Worm (Caenorhabditis elegans) whole organism, mixed stage, embryonic: ENCODE measurements around the gene hars-1.

Experiments
- M03D4.4 ChIP-seq: sonication (generic microtip); optimal IDR thresholded peaks from 2 replicates; lab custom pipeline; 2017; ENCODE audit warnings: mild to moderate bottlenecking, missing genetic modification characterization, missing compliant biosample characterization
- bed-3 ChIP-seq: fragments of 200-800 bp; sonication (Bioruptor generic); optimal IDR thresholded peaks from 3 replicates; lab custom pipeline; 2018; ENCODE audit warnings: mild to moderate bottlenecking, missing genetic modification characterization, moderate library complexity, missing compliant biosample characterization
- ceh-39 ChIP-seq: fragments of 150-350 bp; optimal IDR thresholded peaks from 2 replicates; lab custom pipeline; 2014; ENCODE audit warnings: missing biosample characterization, missing genetic modification characterization
- ceh-43 ChIP-seq: fragments of 200-800 bp; sonication (Bioruptor generic); optimal IDR thresholded peaks from 2 replicates; lab custom pipeline; 2018; ENCODE audit warnings: mild to moderate bottlenecking, missing genetic modification characterization, moderate library complexity, missing compliant biosample characterization
- ceh-83 ChIP-seq: fragments of 200-800 bp; sonication (Bioruptor generic); optimal IDR thresholded peaks from 2 replicates; lab custom pipeline; 2018; ENCODE audit warnings: mild to moderate bottlenecking, missing genetic modification characterization, missing compliant biosample characterization
- ces-1 ChIP-seq: fragments of 150-350 bp; optimal IDR thresholded peaks from 2 replicates; lab custom pipeline; 2014; ENCODE audit warnings: missing biosample characterization, missing genetic modification reagents, missing genetic modification characterization
- cnd-1 ChIP-seq: fragments of 200-800 bp; sonication (Bioruptor generic); optimal IDR thresholded peaks from 2 replicates; lab custom pipeline; 2018; ENCODE audit warnings: mild to moderate bottlenecking, missing genetic modification characterization, missing compliant biosample characterization
- drap-1 ChIP-seq: fragments of 200-800 bp; sonication (Bioruptor generic); optimal IDR thresholded peaks from 3 replicates; lab custom pipeline; 2018; ENCODE audit warnings: mild to moderate bottlenecking, missing genetic modification characterization, missing compliant biosample characterization
- elt-1 ChIP-seq: sonication (generic microtip); optimal IDR thresholded peaks from 2 replicates; lab custom pipeline; 2017; ENCODE audit warnings: missing genetic modification characterization, mild to moderate bottlenecking, missing compliant biosample characterization, antibody characterized with exemption, moderate library complexity, borderline replicate concordance; ENCODE audit not compliant: insufficient read depth
- flh-1 ChIP-seq: fragments of 200-800 bp; sonication (Bioruptor generic); optimal IDR thresholded peaks from 2 replicates; lab custom pipeline; 2018; ENCODE audit warnings: mild to moderate bottlenecking, missing genetic modification characterization, moderate library complexity, missing compliant biosample characterization
- ham-2 ChIP-seq: fragments of 200-800 bp; sonication (Bioruptor generic); optimal IDR thresholded peaks from 2 replicates; lab custom pipeline; 2018; ENCODE audit warnings: mild to moderate bottlenecking, missing genetic modification characterization, missing compliant biosample characterization
- hlh-1 ChIP-seq: fragments of 150-350 bp; optimal IDR thresholded peaks from 2 replicates; lab custom pipeline; 2014; ENCODE audit warnings: missing biosample characterization, missing genetic modification reagents, missing genetic modification characterization
- lin-13 ChIP-seq: fragments of 150-350 bp; optimal IDR thresholded peaks from 2 replicates; lab custom pipeline; 2014; ENCODE audit warnings: missing biosample characterization, missing genetic modification characterization
- lin-32 ChIP-seq: fragments of 200-800 bp; sonication (Bioruptor generic); optimal IDR thresholded peaks from 2 replicates; lab custom pipeline; 2018; ENCODE audit warnings: mild to moderate bottlenecking, missing genetic modification characterization, missing compliant biosample characterization
- lsy-2 ChIP-seq: fragments of 150-350 bp; optimal IDR thresholded peaks from 2 replicates; lab custom pipeline; 2014; ENCODE audit warnings: missing biosample characterization, missing genetic modification characterization
- mab-5 ChIP-seq: fragments of 150-350 bp; optimal IDR thresholded peaks from 2 replicates; lab custom pipeline; 2014; ENCODE audit warnings: missing biosample characterization, missing genetic modification characterization
- mep-1 ChIP-seq: fragments of 150-350 bp; optimal IDR thresholded peaks from 2 replicates; lab custom pipeline; 2017; ENCODE audit warnings: missing biosample characterization, missing genetic modification reagents, missing genetic modification characterization, inconsistent platforms
- nhr-12 ChIP-seq: fragments of 150-350 bp; optimal IDR thresholded peaks from 2 replicates; lab custom pipeline; 2014; ENCODE audit warnings: missing biosample characterization, missing genetic modification characterization
- nhr-2 ChIP-seq: fragments of 150-350 bp; optimal IDR thresholded peaks from 2 replicates; lab custom pipeline; 2014; ENCODE audit warnings: missing biosample characterization, missing genetic modification characterization
- nhr-237 ChIP-seq: fragments of 150-350 bp; optimal IDR thresholded peaks from 2 replicates; lab custom pipeline; 2014; ENCODE audit warnings: missing biosample characterization, missing genetic modification characterization
- nhr-28 ChIP-seq: fragments of 150-350 bp; optimal IDR thresholded peaks from 2 replicates; lab custom pipeline; 2014; ENCODE audit warnings: missing biosample characterization, missing genetic modification characterization
- nhr-76 ChIP-seq: sonication (generic microtip); optimal IDR thresholded peaks from 2 replicates; lab custom pipeline; 2017; ENCODE audit warnings: missing biosample characterization, missing genetic modification characterization
- pha-4 ChIP-seq: fragments of 150-350 bp; optimal IDR thresholded peaks from 2 replicates; lab custom pipeline; 2018; ENCODE audit warnings: missing biosample characterization, missing genetic modification reagents, missing genetic modification characterization
- sem-2 ChIP-seq: fragments of 200-800 bp; sonication (Bioruptor generic); optimal IDR thresholded peaks from 2 replicates; lab custom pipeline; 2018; ENCODE audit warnings: mild to moderate bottlenecking, missing genetic modification characterization, missing compliant biosample characterization
- snpc-4 ChIP-seq: fragments of 150-350 bp; optimal IDR thresholded peaks from 2 replicates; lab custom pipeline; 2014; ENCODE audit warnings: missing biosample characterization, missing genetic modification characterization
- sptf-1 ChIP-seq: sonication (generic microtip); optimal IDR thresholded peaks from 2 replicates; lab custom pipeline; 2017; ENCODE audit warnings: mild to moderate bottlenecking, missing genetic modification characterization, moderate library complexity, missing compliant biosample characterization
- tbx-8 ChIP-seq: fragments of 200-800 bp; sonication (Bioruptor generic); optimal IDR thresholded peaks from 2 replicates; lab custom pipeline; 2018; ENCODE audit warnings: mild to moderate bottlenecking, missing genetic modification characterization, moderate library complexity, missing compliant biosample characterization
- unc-120 ChIP-seq: sonication (generic microtip); optimal IDR thresholded peaks from 2 replicates; lab custom pipeline; 2017; ENCODE audit warnings: missing genetic modification characterization, missing compliant biosample characterization; ENCODE audit not compliant: poor library complexity, severe bottlenecking
- unc-39 ChIP-seq: fragments of 150-350 bp; optimal IDR thresholded peaks from 2 replicates; lab custom pipeline; 2014; ENCODE audit warnings: missing biosample characterization, missing genetic modification characterization
- unc-62 ChIP-seq: fragments of 150-350 bp; optimal IDR thresholded peaks from 2 replicates; lab custom pipeline; 2014; ENCODE audit warnings: missing biosample characterization, missing genetic modification reagents, missing genetic modification characterization
- ztf-11 ChIP-seq: fragments of 150-350 bp; optimal IDR thresholded peaks from 2 replicates; lab custom pipeline; 2014; ENCODE audit warnings: missing biosample characterization, missing genetic modification characterization

Gene hars-1

ce11 chrIV:10825383-10825782 is 33.4 kb upstream of the hars-1 start:
- no peak for TF ChIP-seq nhr-76
- TF ChIP-seq snpc-4, result no peak
- TF ChIP-seq mab-5 (tag; lab: Kevin White, UChicago), result no peak
- no peak for TF ChIP-seq sem-2 (GFP tag; lab: Kevin White, UChicago)
- no peak for TF ChIP-seq nhr-12
- no peak for TF ChIP-seq ceh-83 (GFP tag; lab: Kevin White, UChicago)
- no peak for TF ChIP-seq lsy-2 (tag; lab: Kevin White, UChicago)

- no peak for TF ChIP-seq flh-1 (GFP tag; lab: Kevin White, UChicago)
- no peak for TF ChIP-seq nhr-12
- no peak for TF ChIP-seq ceh-83 (GFP tag; lab: Kevin White, UChicago)
- no peak for TF ChIP-seq mep-1 (tag; lab: Kevin White, UChicago)
- TF ChIP-seq ceh-39 (tag; lab: Kevin White, UChicago), result no peak
- TF ChIP-seq tbx-8 (GFP tag; lab: Kevin White, UChicago), result no peak
- no peak for TF ChIP-seq ces-1 (GFP tag; lab: Kevin White, UChicago)
- TF ChIP-seq drap-1, result no peak
- no peak for TF ChIP-seq lin-32 (GFP tag; lab: Kevin White, UChicago)
- TF ChIP-seq bed-3, result no peak
- no peak for TF ChIP-seq unc-62 (GFP tag; lab: Kevin White, UChicago)
- no peak for TF ChIP-seq nhr-76
- no peak for TF ChIP-seq lin-13 (tag; lab: Kevin White, UChicago)
- TF ChIP-seq mab-5 (tag; lab: Kevin White, UChicago), result no peak
Measured at ce11 chrIV:10826029-10826428, 32.7 kb upstream of the hars-1 start.

- no peak for TF ChIP-seq ceh-39 (tag; lab: Kevin White, UChicago)
- no peak for TF ChIP-seq bed-3
- TF ChIP-seq sem-2 (GFP tag; lab: Kevin White, UChicago), result no peak
- no peak for TF ChIP-seq ztf-11 (tag; lab: Kevin White, UChicago)
- TF ChIP-seq, all 35 proteins: peak for 0
Measured at ce11 chrIV:10828049-10828448, 30.7 kb upstream of the hars-1 start, which contains the start of gene npax-3. Gene npax-3, minus strand, starts transcription at chrIV:10828149.

ce11 chrIV:10832148-10832547 is 26.6 kb upstream of the hars-1 start, which contains the start of gene best-15:
Gene best-15, minus strand, starts transcription at chrIV:10832248.
- TF ChIP-seq cnd-1 (tag; lab: Kevin White, UChicago) (no peak), tbx-8 (GFP tag; lab: Kevin White, UChicago) (no peak), bed-3 (no peak), M03D4.4 (tag; lab: Kevin White, UChicago) (no peak), nhr-2 (tag; lab: Kevin White, UChicago) (no peak), ceh-39 (tag; lab: Kevin White, UChicago) (no peak), lin-32 (GFP tag; lab: Kevin White, UChicago) (no peak), ham-2 (no peak)
- TF ChIP-seq, all 35 proteins: peak for 0

ce11 chrIV:10842232-10842631 is 16.5 kb upstream of the hars-1 start:
- no peak for TF ChIP-seq lsy-2 (tag; lab: Kevin White, UChicago)
- no peak for TF ChIP-seq nhr-28 (tag; lab: Kevin White, UChicago)

ce11 chrIV:10842705-10843364 is 15.9 kb upstream of the hars-1 start, which contains the start of gene T11G6.5:
Gene T11G6.5, minus strand, starts transcription at chrIV:10842755.
- TF ChIP-seq tbx-8 (GFP tag; lab: Kevin White, UChicago) (no peak), lsy-2 (tag; lab: Kevin White, UChicago) (peak; percentile 93)

ce11 chrIV:10851136-10851535 is 7.6 kb upstream of the hars-1 start:
- TF ChIP-seq cnd-1 (tag; lab: Kevin White, UChicago) (no peak), unc-62 (GFP tag; lab: Kevin White, UChicago) (no peak), ceh-43 (GFP tag; lab: Kevin White, UChicago) (no peak), mab-5 (tag; lab: Kevin White, UChicago) (no peak), hlh-1 (no peak), snpc-4 (no peak), ceh-83 (GFP tag; lab: Kevin White, UChicago) (no peak), unc-120 (tag; lab: Kevin White, UChicago) (no peak), nhr-76 (no peak), nhr-237 (tag; lab: Kevin White, UChicago) (no peak), lin-13 (tag; lab: Kevin White, UChicago) (no peak), pha-4 (tag; lab: Kevin White, UChicago) (no peak), nhr-12 (no peak), unc-39 (tag; lab: Kevin White, UChicago) (no peak), sptf-1 (tag; lab: Kevin White, UChicago) (no peak), flh-1 (GFP tag; lab: Kevin White, UChicago) (no peak), mep-1 (tag; lab: Kevin White, UChicago) (no peak), tbx-8 (GFP tag; lab: Kevin White, UChicago) (no peak), elt-1 (tag; lab: Kevin White, UChicago) (no peak), lin-32 (GFP tag; lab: Kevin White, UChicago) (no peak)
